Worm (Caenorhabditis elegans) whole organism, L1 larva: ENCODE results near the gene F31E8.4.
A peak's percentile ranks its signal among the peaks of the same experiment; 100 is the strongest.

Experiments
- C04F5.9 ChIP-seq: sonication (generic microtip); optimal IDR thresholded peaks from 2 replicates; lab custom pipeline; 2016; ENCODE audit warnings: missing genetic modification characterization, missing compliant biosample characterization
- C16A3.4 ChIP-seq: fragments of 150-350 bp; optimal IDR thresholded peaks from 2 replicates; lab custom pipeline; 2014; ENCODE audit warnings: missing biosample characterization, missing genetic modification characterization
- blmp-1 ChIP-seq: fragments of 150-350 bp; optimal IDR thresholded peaks from 2 replicates; lab custom pipeline; 2014; ENCODE audit warnings: missing biosample characterization, missing genetic modification characterization
- ceh-63 ChIP-seq: fragments of 200-800 bp; sonication (Bioruptor generic); optimal IDR thresholded peaks from 2 replicates; lab custom pipeline; 2018; ENCODE audit warnings: mild to moderate bottlenecking, missing genetic modification characterization, missing compliant biosample characterization
- ceh-8 ChIP-seq: fragments of 200-800 bp; sonication (Bioruptor generic); optimal IDR thresholded peaks from 2 replicates; lab custom pipeline; 2018; ENCODE audit warnings: mild to moderate bottlenecking, missing genetic modification characterization, moderate library complexity, missing compliant biosample characterization
- ceh-82 ChIP-seq, 3 experiments: fragments of 150-350 bp in 1 of 3; sonication (generic microtip) in 2 of 3; optimal IDR thresholded peaks; 2 replicates each; lab custom pipeline; 2014 to 2017; ENCODE audit warnings: missing biosample characterization in 3 of 3, missing genetic modification characterization in 3 of 3
- ceh-88 ChIP-seq: fragments of 200-800 bp; sonication (Bioruptor generic); IDR thresholded peaks from 2 replicates; pipeline ENCODE4 v1.3.6; 2022; ENCODE audit warnings: missing genetic modification characterization, missing compliant biosample characterization
- dsc-1 ChIP-seq: sonication (generic microtip); optimal IDR thresholded peaks from 2 replicates; lab custom pipeline; 2016; ENCODE audit warnings: mild to moderate bottlenecking, missing genetic modification characterization, missing compliant biosample characterization
- efl-1 ChIP-seq, 4 experiments: fragments of 150-350 bp; optimal IDR thresholded peaks in 3 of 4; peaks in 1 of 4; 1 replicate in 1 of 4; 2 replicates in 3 of 4; lab custom pipeline; 2014; ENCODE audit warnings: missing biosample characterization in 2 of 4, missing genetic modification characterization in 2 of 4, missing genetic modification reagents in 2 of 4
- efl-3 ChIP-seq: fragments of 200-800 bp; sonication (Bioruptor generic); optimal IDR thresholded peaks from 2 replicates; lab custom pipeline; 2018; ENCODE audit warnings: mild to moderate bottlenecking, missing genetic modification characterization, missing compliant biosample characterization
- egl-13 ChIP-seq: sonication (generic microtip); optimal IDR thresholded peaks from 2 replicates; lab custom pipeline; 2016; ENCODE audit warnings: missing genotype, missing genetic modification reagents, missing genetic modification characterization, missing compliant biosample characterization
- egl-27 ChIP-seq, 2 experiments: fragments of 150-350 bp in 1 of 2; sonication (generic microtip); optimal IDR thresholded peaks; 3 replicates each; lab custom pipeline; 2017 to 2018; ENCODE audit warnings: missing biosample characterization in 2 of 2, missing genetic modification characterization in 2 of 2, missing genetic modification reagents in 2 of 2
- elt-2 ChIP-seq: sonication (generic microtip); optimal IDR thresholded peaks from 2 replicates; lab custom pipeline; 2016; ENCODE audit warnings: missing genetic modification characterization, mild to moderate bottlenecking, inconsistent platforms, missing compliant biosample characterization, missing genetic modification reagents
- elt-3 ChIP-seq, 6 experiments: fragments of 150-350 bp in 1 of 6; sonication (generic microtip); optimal IDR thresholded peaks; 2 replicates each; lab custom pipeline; 2017 to 2018; ENCODE audit warnings: missing biosample characterization in 6 of 6, missing genetic modification characterization in 6 of 6, inconsistent platforms in 1 of 6
- fkh-8 ChIP-seq: sonication (generic microtip); optimal IDR thresholded peaks from 2 replicates; lab custom pipeline; 2016; ENCODE audit warnings: mild to moderate bottlenecking, missing genetic modification characterization, missing compliant biosample characterization
- irx-1 ChIP-seq: sonication (generic microtip); optimal IDR thresholded peaks from 2 replicates; lab custom pipeline; 2016; ENCODE audit warnings: missing genetic modification characterization, missing compliant biosample characterization
- lin-13 ChIP-seq: fragments of 150-350 bp; optimal IDR thresholded peaks from 2 replicates; lab custom pipeline; 2014; ENCODE audit warnings: missing biosample characterization, missing genetic modification reagents, missing genetic modification characterization
- lin-14 ChIP-seq: fragments of 200-800 bp; sonication (Bioruptor generic); optimal IDR thresholded peaks from 2 replicates; lab custom pipeline; 2018; ENCODE audit warnings: mild to moderate bottlenecking, missing genetic modification characterization, moderate library complexity, missing compliant biosample characterization
- lin-35 ChIP-seq, 2 experiments: fragments of 150-350 bp; optimal IDR thresholded peaks; 2 replicates each; lab custom pipeline; 2014; ENCODE audit warnings: missing biosample characterization in 2 of 2, missing genetic modification characterization in 2 of 2, missing genetic modification reagents in 2 of 2
- lin-39 ChIP-seq: fragments of 150-350 bp; optimal IDR thresholded peaks from 2 replicates; lab custom pipeline; 2014; ENCODE audit warnings: missing biosample characterization, missing genetic modification reagents, missing genetic modification characterization
- lir-3 ChIP-seq: sonication (generic microtip); optimal IDR thresholded peaks from 2 replicates; lab custom pipeline; 2016; ENCODE audit warnings: mild to moderate bottlenecking, missing genetic modification characterization, moderate library complexity, missing compliant biosample characterization; ENCODE audit not compliant: poor library complexity
- lsy-2 ChIP-seq, 2 experiments: fragments of 150-350 bp; optimal IDR thresholded peaks; 2 replicates each; lab custom pipeline; 2014; ENCODE audit warnings: missing biosample characterization in 2 of 2, missing genetic modification characterization in 2 of 2
- mab-9 ChIP-seq: fragments of 200-800 bp; sonication (Bioruptor generic); IDR thresholded peaks from 2 replicates; pipeline ENCODE4 v1.3.6; 2022; ENCODE audit warnings: missing genetic modification reagents, missing genetic modification characterization, missing compliant biosample characterization
- mdl-1 ChIP-seq, 2 experiments: fragments of 150-350 bp; optimal IDR thresholded peaks; 2 replicates each; lab custom pipeline; 2014 to 2017; ENCODE audit warnings: missing biosample characterization in 2 of 2, missing genetic modification characterization in 2 of 2, inconsistent platforms in 1 of 2
- mef-2 ChIP-seq: fragments of 150-350 bp; optimal IDR thresholded peaks from 2 replicates; lab custom pipeline; 2014; ENCODE audit warnings: missing biosample characterization, missing genetic modification characterization
- mep-1 ChIP-seq: fragments of 150-350 bp; optimal IDR thresholded peaks from 2 replicates; lab custom pipeline; 2014; ENCODE audit warnings: missing biosample characterization, missing genetic modification characterization
- nhr-11 ChIP-seq: fragments of 150-350 bp; optimal IDR thresholded peaks from 2 replicates; lab custom pipeline; 2014; ENCODE audit warnings: missing biosample characterization, missing genetic modification characterization
- nhr-19 ChIP-seq: fragments of 200-800 bp; sonication (Bioruptor generic); conservative IDR thresholded peaks from 2 replicates; pipeline ENCODE4 v1.3.6; 2022; ENCODE audit warnings: missing genetic modification characterization, missing compliant biosample characterization
- nhr-20 ChIP-seq: sonication (generic microtip); optimal IDR thresholded peaks from 2 replicates; lab custom pipeline; 2016; ENCODE audit warnings: mild to moderate bottlenecking, missing genetic modification characterization, missing compliant biosample characterization
- nhr-28 ChIP-seq: fragments of 150-350 bp; optimal IDR thresholded peaks from 2 replicates; lab custom pipeline; 2014; ENCODE audit warnings: missing biosample characterization, missing genetic modification characterization
- nhr-47 ChIP-seq: sonication (generic microtip); optimal IDR thresholded peaks from 2 replicates; lab custom pipeline; 2016; ENCODE audit warnings: mild to moderate bottlenecking, missing genetic modification characterization, moderate library complexity, missing compliant biosample characterization
- nhr-71 ChIP-seq: sonication (generic microtip); optimal IDR thresholded peaks from 2 replicates; lab custom pipeline; 2016; ENCODE audit warnings: mild to moderate bottlenecking, missing genetic modification characterization, moderate library complexity, missing compliant biosample characterization
- nhr-77 ChIP-seq: fragments of 150-350 bp; optimal IDR thresholded peaks from 2 replicates; lab custom pipeline; 2014; ENCODE audit warnings: missing biosample characterization, missing genetic modification characterization
- nhr-85 ChIP-seq: sonication (generic microtip); peaks from one replicate; lab custom pipeline; 2016; ENCODE audit warnings: missing genetic modification characterization, inconsistent platforms, missing compliant biosample characterization
- pag-3 ChIP-seq: sonication (generic microtip); optimal IDR thresholded peaks from 2 replicates; lab custom pipeline; 2017; ENCODE audit warnings: missing genetic modification characterization, mild to moderate bottlenecking, missing compliant biosample characterization, antibody characterized with exemption, borderline replicate concordance; ENCODE audit not compliant: insufficient read depth
- pax-3 ChIP-seq: fragments of 200-800 bp; sonication (Bioruptor generic); optimal IDR thresholded peaks from 2 replicates; lab custom pipeline; 2018; ENCODE audit warnings: mild to moderate bottlenecking, missing genetic modification characterization, moderate library complexity, missing compliant biosample characterization
- rnt-1 ChIP-seq: sonication (generic microtip); optimal IDR thresholded peaks from 2 replicates; lab custom pipeline; 2016; ENCODE audit warnings: mild to moderate bottlenecking, missing genetic modification characterization, moderate library complexity, missing compliant biosample characterization
- skn-1 ChIP-seq: fragments of 150-350 bp; optimal IDR thresholded peaks from 2 replicates; lab custom pipeline; 2014; ENCODE audit warnings: missing biosample characterization, missing genetic modification characterization
- snu-23 ChIP-seq: sonication (generic microtip); optimal IDR thresholded peaks from 2 replicates; lab custom pipeline; 2016; ENCODE audit warnings: missing genetic modification characterization, missing compliant biosample characterization
- swsn-7 ChIP-seq: sonication (generic microtip); optimal IDR thresholded peaks from 2 replicates; lab custom pipeline; 2016; ENCODE audit warnings: missing genetic modification characterization, missing compliant biosample characterization
- tbx-2 ChIP-seq: sonication (generic microtip); optimal IDR thresholded peaks from 2 replicates; lab custom pipeline; 2016; ENCODE audit warnings: missing genetic modification characterization, missing compliant biosample characterization
- unc-130 ChIP-seq: fragments of 150-350 bp; optimal IDR thresholded peaks from 2 replicates; lab custom pipeline; 2017; ENCODE audit warnings: missing biosample characterization, missing genetic modification characterization, inconsistent platforms
- unc-30 ChIP-seq: sonication (generic microtip); optimal IDR thresholded peaks from 2 replicates; lab custom pipeline; 2017; ENCODE audit warnings: missing biosample characterization, missing genetic modification characterization
- unc-62 ChIP-seq: fragments of 150-350 bp; optimal IDR thresholded peaks from 2 replicates; lab custom pipeline; 2014; ENCODE audit warnings: missing biosample characterization, missing genetic modification reagents, missing genetic modification characterization
- unc-98 ChIP-seq: fragments of 200-800 bp; sonication (Bioruptor generic); IDR thresholded peaks from 2 replicates; pipeline ENCODE4 v1.3.6; 2022; ENCODE audit warnings: missing genetic modification characterization, missing compliant biosample characterization
- vab-15 ChIP-seq: sonication (generic microtip); optimal IDR thresholded peaks from 2 replicates; lab custom pipeline; 2017; ENCODE audit warnings: missing genotype, mild to moderate bottlenecking, missing genetic modification characterization, missing compliant biosample characterization
- xbp-1 ChIP-seq: sonication (generic microtip); optimal IDR thresholded peaks from 2 replicates; lab custom pipeline; 2016; ENCODE audit warnings: missing genetic modification characterization, missing compliant biosample characterization
- zag-1 ChIP-seq: fragments of 150-350 bp; optimal IDR thresholded peaks from 2 replicates; lab custom pipeline; 2014; ENCODE audit warnings: missing biosample characterization, missing genetic modification characterization
- ztf-4 ChIP-seq: fragments of 150-350 bp; optimal IDR thresholded peaks from 2 replicates; lab custom pipeline; 2014; ENCODE audit warnings: missing biosample characterization, missing genetic modification characterization

The F31E8.4 gene

DNA sequence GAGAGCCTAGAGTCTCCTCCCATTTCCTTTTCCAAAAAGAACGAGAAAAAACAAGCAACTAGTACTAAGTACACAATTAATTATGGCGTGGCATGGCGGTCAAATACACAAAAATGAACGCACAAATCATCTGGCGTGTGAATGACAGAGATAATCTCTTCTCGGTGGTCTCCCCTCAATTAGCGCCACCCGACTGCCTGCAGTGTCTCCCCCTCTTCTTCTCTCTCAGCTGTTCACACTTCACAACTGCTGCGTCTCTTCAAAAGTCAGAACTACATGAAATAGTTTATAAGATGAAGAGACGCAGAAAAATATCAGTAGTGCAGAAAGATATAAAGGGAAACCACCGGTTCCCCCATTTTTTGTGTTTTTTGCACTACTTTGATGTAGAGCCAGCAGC is 27.4 kb upstream of the F31E8.4 start (continued):
- peak; percentile 20 for TF ChIP-seq nhr-77
- peak; percentile 96 for TF ChIP-seq lin-14 (GFP tag; lab: Kevin White, UChicago)
- TF ChIP-seq unc-98 = no peak
- TF ChIP-seq mep-1 (tag; lab: Kevin White, UChicago) = peak; percentile 79
- peak; percentile 72 for TF ChIP-seq tbx-2
- TF ChIP-seq vab-15 (tag; lab: Kevin White, UChicago) = peak; percentile 30
- peak; percentile 93 for TF ChIP-seq nhr-85
- TF ChIP-seq egl-27 (tag; optimal IDR thresholded peaks at IDR 0.05; lab: Kevin White, UChicago) = peak in 1 of 2 experiments; percentile 26
- TF ChIP-seq lin-13 (GFP tag; lab: Kevin White, UChicago) = peak; percentile 55
- TF ChIP-seq swsn-7 (tag; lab: Kevin White, UChicago) = peak; percentile 18
- no peak for TF ChIP-seq ceh-8 (GFP tag; lab: Kevin White, UChicago)
- no peak for TF ChIP-seq ceh-88 (GFP tag; lab: Robert Waterston, UW)
- TF ChIP-seq nhr-11 (tag; lab: Kevin White, UChicago) = peak; percentile 23
- TF ChIP-seq rnt-1 (tag; lab: Kevin White, UChicago) = peak; percentile 88
- TF ChIP-seq irx-1 (tag; lab: Kevin White, UChicago) = peak; percentile 60
- TF ChIP-seq dsc-1 = peak; percentile 62
- TF ChIP-seq zag-1 = no peak
- TF ChIP-seq ztf-4 (tag; lab: Kevin White, UChicago) = peak; percentile 45
- peak; percentile 26 for TF ChIP-seq unc-130 (tag; lab: Kevin White, UChicago)
- TF ChIP-seq pax-3 (tag; lab: Kevin White, UChicago) = no peak
- no peak for TF ChIP-seq lin-39 (tag; lab: Kevin White, UChicago)
- TF ChIP-seq blmp-1 = peak; percentile 84
- TF ChIP-seq elt-2 (tag; lab: Kevin White, UChicago) = peak; percentile 5
- peak; percentile 35 for TF ChIP-seq fkh-8 (tag; lab: Kevin White, UChicago)
- TF ChIP-seq unc-30 (tag; lab: Kevin White, UChicago) = no peak
- TF ChIP-seq ceh-82 (tag; optimal IDR thresholded peaks at IDR 0.05; lab: Kevin White, UChicago) = peak in 2 of 3 experiments; percentile 6 to 45
- no peak for TF ChIP-seq ceh-63 (GFP tag; lab: Kevin White, UChicago)
- peak; percentile 27 to 36 for TF ChIP-seq efl-1 (optimal IDR thresholded peaks at IDR 0.05; lab: Kevin White, UChicago)
- TF ChIP-seq efl-1 (GFP tag; optimal IDR thresholded peaks at IDR 0.05 in 1 of 2; lab: Kevin White, UChicago) = peak in 1 of 2 experiments; percentile 60
- TF ChIP-seq unc-62 (GFP tag; lab: Kevin White, UChicago) = no peak
- TF ChIP-seq snu-23 (GFP tag; lab: Kevin White, UChicago) = peak; percentile 58
- peak; percentile 6 for TF ChIP-seq egl-13 (tag; lab: Kevin White, UChicago)
- TF ChIP-seq mab-9 (GFP tag; lab: Robert Waterston, UW) = no peak
- TF ChIP-seq C16A3.4 (tag; lab: Kevin White, UChicago) = no peak

DNA sequence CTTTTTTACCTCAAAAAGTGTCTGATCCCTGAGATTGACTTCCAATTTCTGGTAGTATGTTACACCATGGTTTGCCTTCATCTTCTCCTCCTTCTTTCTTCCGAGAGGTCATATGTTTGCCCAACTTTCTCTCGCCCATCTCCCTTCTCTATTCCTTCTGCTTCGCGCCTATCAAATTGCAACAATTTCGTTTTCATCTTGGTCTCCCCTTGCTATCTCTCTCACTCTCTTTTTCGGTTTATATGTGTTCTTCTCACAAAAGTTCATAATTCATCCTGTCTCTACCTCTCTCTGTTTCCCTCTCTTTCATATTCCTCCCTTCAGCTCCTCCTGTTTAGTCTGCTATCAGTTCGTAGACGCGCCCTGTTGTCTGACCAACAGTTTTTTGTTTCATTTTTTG is 26.8 kb upstream of the F31E8.4 start:
- TF ChIP-seq unc-130 (tag; lab: Kevin White, UChicago) = peak; percentile 74
- TF ChIP-seq tbx-2 = peak; percentile 25
- TF ChIP-seq C04F5.9 (tag; lab: Kevin White, UChicago) = no peak
- TF ChIP-seq lin-35 (GFP tag; optimal IDR thresholded peaks at IDR 0.05; lab: Kevin White, UChicago) = peak; percentile 11 to 19
- no peak for TF ChIP-seq swsn-7 (tag; lab: Kevin White, UChicago)
- peak in 1 of 2 experiments; percentile 16 for TF ChIP-seq mdl-1 (tag; optimal IDR thresholded peaks at IDR 0.05; lab: Kevin White, UChicago)
- peak; percentile 36; the same call in 1 of the 2 replicates for TF ChIP-seq nhr-19 (GFP tag; lab: Robert Waterston, UW)
- TF ChIP-seq efl-1 (optimal IDR thresholded peaks at IDR 0.05; lab: Kevin White, UChicago) = no peak
- peak in 1 of 2 experiments; percentile 91 for TF ChIP-seq efl-1 (GFP tag; optimal IDR thresholded peaks at IDR 0.05 in 1 of 2; lab: Kevin White, UChicago)
- no peak for TF ChIP-seq efl-3 (GFP tag; lab: Kevin White, UChicago)
- TF ChIP-seq fkh-8 (tag; lab: Kevin White, UChicago) = no peak
- no peak for TF ChIP-seq pag-3 (tag; lab: Kevin White, UChicago)
- no peak for TF ChIP-seq nhr-47 (tag; lab: Kevin White, UChicago)
- peak; percentile 60 for TF ChIP-seq nhr-20 (tag; lab: Kevin White, UChicago)
- TF ChIP-seq snu-23 (GFP tag; lab: Kevin White, UChicago) = peak; percentile 33
- peak; percentile 10 for TF ChIP-seq lir-3
- peak in 1 of 6 experiments; percentile 69 for TF ChIP-seq elt-3 (tag; optimal IDR thresholded peaks at IDR 0.05; lab: Kevin White, UChicago)
- no peak for TF ChIP-seq xbp-1 (tag; lab: Kevin White, UChicago)
- no peak for TF ChIP-seq irx-1 (tag; lab: Kevin White, UChicago)
- TF ChIP-seq nhr-28 (tag; lab: Kevin White, UChicago) = no peak
- peak in 1 of 2 experiments; percentile 62 for TF ChIP-seq lsy-2 (tag; optimal IDR thresholded peaks at IDR 0.05; lab: Kevin White, UChicago)
- TF ChIP-seq mep-1 (tag; lab: Kevin White, UChicago) = peak; percentile 23
- peak; percentile 76 for TF ChIP-seq lin-14 (GFP tag; lab: Kevin White, UChicago)
- peak; percentile 51 for TF ChIP-seq nhr-71
- no peak for TF ChIP-seq ceh-88 (GFP tag; lab: Robert Waterston, UW)
- no peak for TF ChIP-seq egl-13 (tag; lab: Kevin White, UChicago)
- peak; percentile 23 for TF ChIP-seq skn-1 (tag; lab: Kevin White, UChicago)
- TF ChIP-seq mef-2 (tag; lab: Kevin White, UChicago) = no peak
- TF ChIP-seq nhr-85 = peak; percentile 51
